Worm (Caenorhabditis elegans): Measurements from ENCODE around the gene F32D8.2.

F32D8.2 gene

ce11 chrV:10897172-10897571 is 13.6 kb downstream of the F32D8.2 start (continued):
- TF ChIP-seq nhr-25 (tag; optimal IDR thresholded peaks at IDR 0.05) (peak; percentile 100), elt-3 (tag; optimal IDR thresholded peaks at IDR 0.05) (peak; percentile 67 to 96 (median 72)), fkh-2 (tag; optimal IDR thresholded peaks at IDR 0.05) (peak; percentile 59), elt-1 (tag; optimal IDR thresholded peaks at IDR 0.05) (peak; percentile 92), ceh-16 (tag; optimal IDR thresholded peaks at IDR 0.05) (peak; percentile 28), ztf-11 (tag; optimal IDR thresholded peaks at IDR 0.05) (no peak)

- TF ChIP-seq ceh-9 (tag; optimal IDR thresholded peaks at IDR 0.05) (no peak), nhr-23 (tag; optimal IDR thresholded peaks at IDR 0.05) (peak; percentile 1)
These were observed 14.5 kb downstream of the F32D8.2 start, which contains the start of gene F32D8.7 for ce11 chrV:10898107-10898506. F32D8.7 (plus strand) TSS chrV:10898435.

ce11 chrV:10898629-10899028 is 15.1 kb downstream of the F32D8.2 start:
- TF ChIP-seq elt-1 (tag; optimal IDR thresholded peaks at IDR 0.05) (peak; percentile 29), nhr-25 (tag; optimal IDR thresholded peaks at IDR 0.05) (peak; percentile 54), jun-1 (tag; optimal IDR thresholded peaks at IDR 0.05) (no peak)

- TF ChIP-seq elt-2 (tag; optimal IDR thresholded peaks at IDR 0.05), result peak; percentile 56
- TF ChIP-seq pqm-1 (tag; optimal IDR thresholded peaks at IDR 0.05), result peak; percentile 25
- no peak for TF ChIP-seq nhr-25 (tag; optimal IDR thresholded peaks at IDR 0.05)
- TF ChIP-seq ceh-28 (tag; optimal IDR thresholded peaks at IDR 0.05), result no peak
- TF ChIP-seq elt-1 (tag; optimal IDR thresholded peaks at IDR 0.05), result no peak
These were observed 17.5 kb downstream of the F32D8.2 start, which contains the start of gene spp-16 for ce11 chrV:10901125-10901524. spp-16 (minus strand) TSS chrV:10901303.

ce11 chrV:10902682-10903081 is 19.1 kb downstream of the F32D8.2 start, which contains the start of gene F32D8.8:
F32D8.8 (minus strand) TSS chrV:10902782.
- TF ChIP-seq fos-1 (tag; optimal IDR thresholded peaks at IDR 0.05), result no peak
- no peak for TF ChIP-seq ama-1 (optimal IDR thresholded peaks at IDR 0.05)
- TF ChIP-seq nfya-1 (tag; optimal IDR thresholded peaks at IDR 0.05; ENCODE audit: insufficient read depth), result no peak
- no peak for TF ChIP-seq nhr-77 (tag; optimal IDR thresholded peaks at IDR 0.05)
- TF ChIP-seq ceh-9 (tag; optimal IDR thresholded peaks at IDR 0.05), result no peak
- TF ChIP-seq unc-62 (GFP tag; optimal IDR thresholded peaks at IDR 0.05), result no peak
- TF ChIP-seq ceh-82 (tag; optimal IDR thresholded peaks at IDR 0.05), result no peak
- no peak for TF ChIP-seq jun-1 (tag; optimal IDR thresholded peaks at IDR 0.05)
- TF ChIP-seq pha-4 (tag; optimal IDR thresholded peaks at IDR 0.05), result no peak
- no peak for TF ChIP-seq ZK546.5 (tag; optimal IDR thresholded peaks at IDR 0.05)
- no peak for TF ChIP-seq nhr-43 (tag; optimal IDR thresholded peaks at IDR 0.05; ENCODE audit: poor library complexity, severe bottlenecking)
- no peak for TF ChIP-seq fkh-2 (tag; optimal IDR thresholded peaks at IDR 0.05)
- no peak for TF ChIP-seq tbx-2 (tag; optimal IDR thresholded peaks at IDR 0.05)
- no peak for TF ChIP-seq ztf-4 (tag; optimal IDR thresholded peaks at IDR 0.05)
- TF ChIP-seq R02D3.7 (tag; optimal IDR thresholded peaks at IDR 0.05), result no peak
- no peak for TF ChIP-seq mml-1 (tag; optimal IDR thresholded peaks at IDR 0.05)
- no peak for TF ChIP-seq egl-27 (tag; optimal IDR thresholded peaks at IDR 0.05)
- no peak for TF ChIP-seq unc-39 (tag; optimal IDR thresholded peaks at IDR 0.05)
- TF ChIP-seq elt-1 (tag; optimal IDR thresholded peaks at IDR 0.05), result no peak

- TF ChIP-seq eor-1 (tag; optimal IDR thresholded peaks at IDR 0.05) (no peak), daf-12 (tag; optimal IDR thresholded peaks at IDR 0.05) (no peak), nhr-28 (tag; optimal IDR thresholded peaks at IDR 0.05) (no peak), egl-5 (tag; optimal IDR thresholded peaks at IDR 0.05) (no peak), nhr-11 (tag; optimal IDR thresholded peaks at IDR 0.05) (no peak), sea-2 (GFP tag; optimal IDR thresholded peaks at IDR 0.05) (no peak), hmg-11 (tag; optimal IDR thresholded peaks at IDR 0.05) (no peak), fos-1 (tag; optimal IDR thresholded peaks at IDR 0.05) (no peak), zag-1 (tag; optimal IDR thresholded peaks at IDR 0.05) (no peak), elt-3 (tag; optimal IDR thresholded peaks at IDR 0.05) (no peak), ztf-11 (tag; optimal IDR thresholded peaks at IDR 0.05) (no peak), aly-2 (tag; optimal IDR thresholded peaks at IDR 0.05) (no peak), nhr-77 (tag; optimal IDR thresholded peaks at IDR 0.05) (no peak), elt-1 (tag; optimal IDR thresholded peaks at IDR 0.05) (no peak), jun-1 (tag; optimal IDR thresholded peaks at IDR 0.05) (no peak)
These were observed 20.2 kb downstream of the F32D8.2 start, which contains the start of gene F32D8.15 for ce11 chrV:10903748-10904147. F32D8.15 (plus strand) TSS chrV:10904048.
